Worm (Caenorhabditis elegans): Measurements from ENCODE around the gene Y105C5B.15.

Y105C5B.15 gene

DNA sequence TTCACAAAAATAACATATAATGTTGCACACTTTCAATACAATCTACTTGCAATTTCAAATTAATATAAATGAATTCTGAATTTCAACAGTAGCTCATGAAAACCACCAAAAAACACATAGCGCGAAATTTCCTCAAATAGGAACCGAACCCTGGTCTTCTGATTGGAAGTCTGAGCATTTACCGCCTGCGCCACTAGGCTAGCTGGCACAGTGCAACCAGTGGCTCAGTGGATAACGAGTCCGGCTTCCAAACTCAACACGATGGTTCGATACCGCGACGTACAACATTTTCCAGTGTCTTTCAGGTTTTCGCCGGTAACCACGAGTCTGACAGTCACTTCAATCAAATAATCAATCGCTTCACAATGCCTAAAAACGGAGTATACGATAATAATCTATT lies 2.0 kb downstream of the Y105C5B.15 start:
- TF ChIP-seq ztf-23 (GFP tag; IDR thresholded peaks at IDR 0.05) (no peak), med-1 (GFP tag; optimal IDR thresholded peaks at IDR 0.05; ENCODE audit: insufficient read depth) (no peak), ref-1 (GFP tag; conservative IDR thresholded peaks at IDR 0.05) (no peak), cog-1 (tag; optimal IDR thresholded peaks at IDR 0.05) (no peak)

DNA sequence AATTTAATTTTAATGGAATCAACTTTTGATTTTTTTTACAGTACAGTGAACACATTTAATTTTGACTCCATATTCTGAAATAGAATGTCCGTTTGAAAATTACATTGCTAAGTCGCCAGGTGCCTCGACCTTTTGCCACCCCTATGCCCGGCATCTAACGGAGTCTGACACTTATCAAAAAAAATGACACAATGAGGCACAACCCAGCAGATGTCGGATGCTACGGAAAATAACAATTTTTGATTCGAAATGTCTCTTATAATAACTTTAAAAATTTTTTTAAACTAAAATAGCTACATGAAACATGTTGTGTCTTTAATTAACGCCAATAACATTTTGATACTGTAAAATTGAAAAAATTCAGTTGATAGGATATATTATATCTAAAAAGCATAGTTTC lies 3.6 kb downstream of the Y105C5B.15 start:
- TF ChIP-seq ref-1 (GFP tag; conservative IDR thresholded peaks at IDR 0.05) (no peak), ztf-29 (GFP tag; IDR thresholded peaks at IDR 0.05) (no peak), T22C8.4 (GFP tag; IDR thresholded peaks at IDR 0.05) (no peak), cog-1 (tag; optimal IDR thresholded peaks at IDR 0.05) (no peak), ztf-23 (GFP tag; IDR thresholded peaks at IDR 0.05) (no peak), med-1 (GFP tag; optimal IDR thresholded peaks at IDR 0.05; ENCODE audit: insufficient read depth) (no peak), klf-2 (GFP tag; conservative IDR thresholded peaks at IDR 0.05) (no peak), tab-1 (GFP tag; IDR thresholded peaks at IDR 0.05) (no peak), flt-1 (GFP tag; IDR thresholded peaks at IDR 0.05) (no peak)

- no peak for TF ChIP-seq ztf-23 (GFP tag; IDR thresholded peaks at IDR 0.05)
- no peak for TF ChIP-seq med-1 (GFP tag; optimal IDR thresholded peaks at IDR 0.05; ENCODE audit: insufficient read depth)
- TF ChIP-seq ztf-29 (GFP tag; IDR thresholded peaks at IDR 0.05) = no peak
- no peak for TF ChIP-seq cog-1 (tag; optimal IDR thresholded peaks at IDR 0.05)
Observed at ce11 chrIV:15961069-15961468, 9.3 kb downstream of the Y105C5B.15 start.

- no peak for TF ChIP-seq med-1 (GFP tag; optimal IDR thresholded peaks at IDR 0.05; ENCODE audit: insufficient read depth)
- TF ChIP-seq flt-1 (GFP tag; IDR thresholded peaks at IDR 0.05) = no peak
Observed at ce11 chrIV:15962219-15962762, 10.6 kb downstream of the Y105C5B.15 start, which contains the start of gene lgc-19. TSS of gene lgc-19 (minus strand) at chrIV:15962712.

ce11 chrIV:15962801-15963200 lies 11.1 kb downstream of the Y105C5B.15 start, which contains the start of gene Y105C5B.17:
TSS of gene Y105C5B.17 (plus strand) at chrIV:15963101.
- TF ChIP-seq ztf-23 (GFP tag; IDR thresholded peaks at IDR 0.05) = no peak
- no peak for TF ChIP-seq flt-1 (GFP tag; IDR thresholded peaks at IDR 0.05)
- TF ChIP-seq ztf-29 (GFP tag; IDR thresholded peaks at IDR 0.05) = no peak
- TF ChIP-seq tab-1 (GFP tag; IDR thresholded peaks at IDR 0.05) = no peak

DNA sequence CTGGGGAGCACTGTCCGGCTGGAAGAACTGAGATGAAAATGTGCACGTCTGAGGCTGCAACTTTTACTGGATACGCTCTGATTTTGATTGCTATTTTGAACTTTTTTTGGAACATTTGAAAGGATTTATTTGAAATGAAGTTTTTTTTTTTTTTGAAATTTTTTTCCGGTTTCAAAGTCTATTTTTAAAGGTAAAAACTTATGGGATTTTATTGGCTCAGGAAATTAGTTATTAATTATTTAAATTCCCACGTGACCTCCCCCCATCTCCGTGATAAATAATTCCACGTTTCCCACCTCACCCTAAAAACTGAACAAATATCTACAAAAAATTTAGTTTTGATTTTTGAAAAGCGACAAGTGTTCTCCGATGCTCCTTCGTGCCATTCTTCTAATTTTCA lies 12.6 kb downstream of the Y105C5B.15 start, which contains the start of gene Y105C5B.18:
Y105C5B.18 (plus strand) TSS at position 301 of the 400 bp plus-strand sequence.
- no peak for TF ChIP-seq med-1 (GFP tag; optimal IDR thresholded peaks at IDR 0.05; ENCODE audit: insufficient read depth)
- no peak for TF ChIP-seq cog-1 (tag; optimal IDR thresholded peaks at IDR 0.05)
- TF ChIP-seq ztf-29 (GFP tag; IDR thresholded peaks at IDR 0.05) = no peak
- TF ChIP-seq klf-2 (GFP tag; conservative IDR thresholded peaks at IDR 0.05) = no peak
- TF ChIP-seq ref-1 (GFP tag; conservative IDR thresholded peaks at IDR 0.05) = no peak

- TF ChIP-seq med-1 (GFP tag; optimal IDR thresholded peaks at IDR 0.05; ENCODE audit: insufficient read depth) = no peak
- TF ChIP-seq ref-1 (GFP tag; conservative IDR thresholded peaks at IDR 0.05) = no peak
- no peak for TF ChIP-seq tab-1 (GFP tag; IDR thresholded peaks at IDR 0.05)
- TF ChIP-seq T22C8.4 (GFP tag; IDR thresholded peaks at IDR 0.05) = peak; percentile 41; the same call in 1 of the 2 replicates
- no peak for TF ChIP-seq ztf-23 (GFP tag; IDR thresholded peaks at IDR 0.05)
- no peak for TF ChIP-seq ztf-29 (GFP tag; IDR thresholded peaks at IDR 0.05)
- TF ChIP-seq klf-2 (GFP tag; conservative IDR thresholded peaks at IDR 0.05) = no peak
- TF ChIP-seq flt-1 (GFP tag; IDR thresholded peaks at IDR 0.05) = no peak
- peak; percentile 34 for TF ChIP-seq cog-1 (tag; optimal IDR thresholded peaks at IDR 0.05)
Observed at ce11 chrIV:15983920-15984631, 32.3 kb downstream of the Y105C5B.15 start, which contains the start of gene Y105C5B.19. TSS of gene Y105C5B.19 (minus strand) at chrIV:15983970.

- TF ChIP-seq tab-1 (GFP tag; IDR thresholded peaks at IDR 0.05) = no peak
- no peak for TF ChIP-seq ref-1 (GFP tag; conservative IDR thresholded peaks at IDR 0.05)
- no peak for TF ChIP-seq T22C8.4 (GFP tag; IDR thresholded peaks at IDR 0.05)
- no peak for TF ChIP-seq ztf-29 (GFP tag; IDR thresholded peaks at IDR 0.05)
- TF ChIP-seq ztf-23 (GFP tag; IDR thresholded peaks at IDR 0.05) = no peak
- TF ChIP-seq flt-1 (GFP tag; IDR thresholded peaks at IDR 0.05) = no peak
- TF ChIP-seq cog-1 (tag; optimal IDR thresholded peaks at IDR 0.05) = no peak
- TF ChIP-seq med-1 (GFP tag; optimal IDR thresholded peaks at IDR 0.05; ENCODE audit: insufficient read depth) = no peak
- TF ChIP-seq klf-2 (GFP tag; conservative IDR thresholded peaks at IDR 0.05) = no peak
Observed at ce11 chrIV:15991416-15991815, 39.7 kb downstream of the Y105C5B.15 start.

- no peak for TF ChIP-seq ztf-29 (GFP tag; IDR thresholded peaks at IDR 0.05)
Observed at ce11 chrIV:15994505-15994904, 42.8 kb downstream of the Y105C5B.15 start, which contains the start of gene Y105C5B.20. TSS of gene Y105C5B.20 (minus strand) at chrIV:15994605.

ce11 chrIV:15997906-15998305 lies 46.2 kb downstream of the Y105C5B.15 start:
- TF ChIP-seq med-1 (GFP tag; optimal IDR thresholded peaks at IDR 0.05; ENCODE audit: insufficient read depth) (no peak), T22C8.4 (GFP tag; IDR thresholded peaks at IDR 0.05) (peak; percentile 64; the same call in 1 of the 2 replicates)

ce11 chrIV:15999692-16000091 lies 48.0 kb downstream of the Y105C5B.15 start:
- TF ChIP-seq ztf-29 (GFP tag; IDR thresholded peaks at IDR 0.05) (no peak), tab-1 (GFP tag; IDR thresholded peaks at IDR 0.05) (no peak), cog-1 (tag; optimal IDR thresholded peaks at IDR 0.05) (no peak), T22C8.4 (GFP tag; IDR thresholded peaks at IDR 0.05) (no peak), klf-2 (GFP tag; conservative IDR thresholded peaks at IDR 0.05) (no peak), ref-1 (GFP tag; conservative IDR thresholded peaks at IDR 0.05) (no peak), med-1 (GFP tag; optimal IDR thresholded peaks at IDR 0.05; ENCODE audit: insufficient read depth) (no peak), flt-1 (GFP tag; IDR thresholded peaks at IDR 0.05) (no peak), ztf-23 (GFP tag; IDR thresholded peaks at IDR 0.05) (no peak)
